Worm (Caenorhabditis elegans) whole organism, L3 larva: ENCODE data around the gene prk-1.

ENCODE experiments used
- ama-1 ChIP-seq: fragments of 150-350 bp; optimal IDR thresholded peaks from 2 replicates; lab custom pipeline; 2018
- ceh-82 ChIP-seq: fragments of 150-350 bp; optimal IDR thresholded peaks from 2 replicates; lab custom pipeline; 2014; ENCODE audit warnings: missing biosample characterization, missing genetic modification characterization
- egl-5 ChIP-seq: fragments of 150-350 bp; optimal IDR thresholded peaks from 2 replicates; lab custom pipeline; 2017; ENCODE audit warnings: missing biosample characterization, missing genetic modification reagents, missing genetic modification characterization, inconsistent platforms
- elt-2 ChIP-seq: sonication (generic microtip); optimal IDR thresholded peaks from 2 replicates; lab custom pipeline; 2016; ENCODE audit warnings: missing genetic modification reagents, mild to moderate bottlenecking, missing genetic modification characterization, missing compliant biosample characterization
- jun-1 ChIP-seq: fragments of 150-350 bp; optimal IDR thresholded peaks from 2 replicates; lab custom pipeline; 2014; ENCODE audit warnings: missing biosample characterization, missing genetic modification reagents, missing genetic modification characterization
- mdl-1 ChIP-seq: fragments of 150-350 bp; optimal IDR thresholded peaks from 2 replicates; lab custom pipeline; 2014; ENCODE audit warnings: missing biosample characterization, missing genetic modification characterization
- nhr-11 ChIP-seq: fragments of 150-350 bp; optimal IDR thresholded peaks from 2 replicates; lab custom pipeline; 2014; ENCODE audit warnings: missing biosample characterization, missing genetic modification characterization
- nhr-12 ChIP-seq: fragments of 150-350 bp; optimal IDR thresholded peaks from 2 replicates; lab custom pipeline; 2014; ENCODE audit warnings: missing biosample characterization, missing genetic modification characterization
- nhr-76 ChIP-seq: fragments of 150-350 bp; sonication (generic microtip); optimal IDR thresholded peaks from 5 replicates; lab custom pipeline; 2014; ENCODE audit warnings: missing biosample characterization, missing genetic modification characterization
- pqm-1 ChIP-seq: fragments of 150-350 bp; optimal IDR thresholded peaks from 2 replicates; lab custom pipeline; 2017; ENCODE audit warnings: missing biosample characterization, missing genetic modification characterization, inconsistent platforms
- sea-2 ChIP-seq: fragments of 150-350 bp; sonication (generic microtip); optimal IDR thresholded peaks from 4 replicates; lab custom pipeline; 2014; ENCODE audit warnings: missing biosample characterization, missing genetic modification reagents, missing genetic modification characterization
- snpc-4 ChIP-seq: fragments of 150-350 bp; optimal IDR thresholded peaks from 2 replicates; lab custom pipeline; 2014; ENCODE audit warnings: missing biosample characterization, missing genetic modification characterization
- unc-39 ChIP-seq: sonication (generic microtip); optimal IDR thresholded peaks from 4 replicates; lab custom pipeline; 2017; ENCODE audit warnings: missing biosample characterization, missing genetic modification characterization

ce11 chrIII:7005350-7005749 is 15.4 kb downstream of the prk-1 start, which contains the start of gene C06E8.5:
- no peak for TF ChIP-seq elt-2 (tag; lab: Kevin White, UChicago)
- no peak for TF ChIP-seq pqm-1
- no peak for TF ChIP-seq ceh-82 (tag; lab: Kevin White, UChicago)
- no peak for TF ChIP-seq sea-2 (GFP tag; lab: Kevin White, UChicago)
- no peak for TF ChIP-seq nhr-12 (tag; lab: Kevin White, UChicago)
- no peak for TF ChIP-seq nhr-11
- TF ChIP-seq jun-1 (tag; lab: Kevin White, UChicago) = no peak
- no peak for TF ChIP-seq nhr-76 (tag; lab: Kevin White, UChicago)
- no peak for TF ChIP-seq unc-39 (tag; lab: Kevin White, UChicago)
- no peak for TF ChIP-seq snpc-4 (tag; lab: Kevin White, UChicago)
- TF ChIP-seq mdl-1 = no peak
- TF ChIP-seq egl-5 (tag; lab: Kevin White, UChicago) = no peak
- TF ChIP-seq ama-1 (lab: Kevin White, UChicago) = no peak
